Fruit fly (Drosophila melanogaster) whole organism, wandering third instar larva: Measurements from ENCODE around the gene CG15408.

ENCODE experiments used
- Dfd ChIP-seq: fragments of >200 bp; optimal IDR thresholded peaks from 2 replicates; lab custom pipeline; 2017; ENCODE audit warnings: missing biosample characterization, missing genetic modification characterization
- Hr83 ChIP-seq: fragments of 200-300 bp; sonication (Bioruptor generic); optimal IDR thresholded peaks from 2 replicates; lab custom pipeline; 2016; ENCODE audit warnings: missing biosample characterization, mild to moderate bottlenecking, missing genetic modification characterization, moderate library complexity; ENCODE audit not compliant: poor library complexity, severe bottlenecking
- Jra ChIP-seq: sonication (Bioruptor generic); optimal IDR thresholded peaks from 2 replicates; lab custom pipeline; 2016; ENCODE audit warnings: missing biosample characterization, missing genetic modification characterization
- Mio ChIP-seq: sonication (Bioruptor generic); optimal IDR thresholded peaks from 2 replicates; lab custom pipeline; 2016; ENCODE audit warnings: missing biosample characterization, missing genetic modification characterization
- Myc ChIP-seq: fragments of >200 bp; optimal IDR thresholded peaks from 2 replicates; lab custom pipeline; 2017
- foxo ChIP-seq, 2 experiments: fragments of 200-800 bp; sonication (Bioruptor generic); optimal IDR thresholded peaks; 2 replicates in 1 of 2; 3 replicates in 1 of 2; lab custom pipeline; 2016 to 2017; ENCODE audit warnings: missing biosample characterization in 2 of 2, missing genetic modification characterization in 2 of 2
- fru ChIP-seq: fragments of 200-800 bp; sonication (Bioruptor generic); optimal IDR thresholded peaks from 3 replicates; lab custom pipeline; 2016; ENCODE audit warnings: missing biosample characterization, mild to moderate bottlenecking, missing genetic modification characterization
- h ChIP-seq: fragments of 200-800 bp; sonication (Bioruptor generic); optimal IDR thresholded peaks from 3 replicates; lab custom pipeline; 2016; ENCODE audit warnings: missing biosample characterization, mild to moderate bottlenecking, missing genetic modification characterization
- lola ChIP-seq: fragments of >200 bp; optimal IDR thresholded peaks from 2 replicates; lab custom pipeline; 2017; ENCODE audit warnings: missing biosample characterization, missing genetic modification characterization
- psq ChIP-seq: fragments of 200-800 bp; sonication (Bioruptor generic); optimal IDR thresholded peaks from 3 replicates; lab custom pipeline; 2017; ENCODE audit warnings: missing biosample characterization, mild to moderate bottlenecking, missing genetic modification characterization, moderate library complexity
- usp ChIP-seq: fragments of >200 bp; optimal IDR thresholded peaks from 2 replicates; lab custom pipeline; 2017; ENCODE audit warnings: missing biosample characterization, missing genetic modification characterization
- woc ChIP-seq: sonication (Bioruptor generic); optimal IDR thresholded peaks from 2 replicates; lab custom pipeline; 2016; ENCODE audit warnings: missing biosample characterization, mild to moderate bottlenecking, missing genetic modification characterization

dm6 chr2L:3356790-3357696 lies 24.4 kb downstream of the CG15408 start, which contains the start of gene CG8838:
- no peak for TF ChIP-seq h (GFP tag; lab: Kevin White, UChicago)
- no peak for TF ChIP-seq usp (GFP tag; lab: Kevin White, UChicago)
- TF ChIP-seq Jra (GFP tag; lab: Kevin White, UChicago), result no peak
- TF ChIP-seq psq, result no peak
- TF ChIP-seq Hr83 (GFP tag; lab: Kevin White, UChicago), result no peak
- no peak for TF ChIP-seq foxo (GFP tag; optimal IDR thresholded peaks at IDR 0.05; lab: Kevin White, UChicago)
- TF ChIP-seq Dfd (GFP tag; lab: Kevin White, UChicago), result no peak
- TF ChIP-seq lola (GFP tag; lab: Kevin White, UChicago), result no peak
- TF ChIP-seq woc (GFP tag; lab: Kevin White, UChicago), result no peak
- TF ChIP-seq fru, result no peak
- peak; percentile 53 for TF ChIP-seq Myc (lab: Kevin White, UChicago)
- no peak for TF ChIP-seq Mio
